Worm (Caenorhabditis elegans): ENCODE measurements around the gene prx-19.

DNA sequence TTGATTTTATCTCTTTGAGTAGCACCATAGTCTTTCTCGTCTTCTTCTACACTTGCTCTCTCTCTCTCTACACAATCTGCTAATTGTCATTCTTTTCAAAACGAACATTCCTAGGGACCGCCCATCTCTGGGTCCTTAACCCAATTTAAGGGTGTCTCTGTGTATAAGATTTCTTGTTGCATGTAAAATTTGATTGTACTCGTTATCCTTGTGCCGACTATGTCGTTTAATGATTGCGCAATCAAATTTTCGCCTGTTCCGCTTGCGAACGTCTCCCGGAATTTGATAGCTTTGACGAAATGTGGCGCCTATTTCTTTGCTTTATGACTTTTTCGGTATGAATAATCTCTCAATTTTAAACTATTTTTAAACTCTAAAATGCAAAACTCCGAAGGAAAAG lies 2.0 kb upstream of the prx-19 start:
- TF ChIP-seq W03F9.2 (tag; optimal IDR thresholded peaks at IDR 0.05) (no peak), him-1 (tag; optimal IDR thresholded peaks at IDR 0.05) (no peak)

All from whole organism, L4/young adult.